Worm (Caenorhabditis elegans) whole organism, mixed stage, embryonic: ENCODE measurements around the gene wapl-1.

Source experiments
- M03D4.4 ChIP-seq: sonication (generic microtip); optimal IDR thresholded peaks from 2 replicates; lab custom pipeline; 2017; ENCODE audit warnings: mild to moderate bottlenecking, missing genetic modification characterization, missing compliant biosample characterization
- bed-3 ChIP-seq: fragments of 200-800 bp; sonication (Bioruptor generic); optimal IDR thresholded peaks from 3 replicates; lab custom pipeline; 2018; ENCODE audit warnings: mild to moderate bottlenecking, missing genetic modification characterization, moderate library complexity, missing compliant biosample characterization
- blmp-1 ChIP-seq: fragments of 150-350 bp; optimal IDR thresholded peaks from 2 replicates; lab custom pipeline; 2014; ENCODE audit warnings: missing biosample characterization, missing genetic modification characterization
- ceh-39 ChIP-seq: fragments of 150-350 bp; optimal IDR thresholded peaks from 2 replicates; lab custom pipeline; 2014; ENCODE audit warnings: missing biosample characterization, missing genetic modification characterization
- ceh-43 ChIP-seq: fragments of 200-800 bp; sonication (Bioruptor generic); optimal IDR thresholded peaks from 2 replicates; lab custom pipeline; 2018; ENCODE audit warnings: mild to moderate bottlenecking, missing genetic modification characterization, moderate library complexity, missing compliant biosample characterization
- ceh-83 ChIP-seq: fragments of 200-800 bp; sonication (Bioruptor generic); optimal IDR thresholded peaks from 2 replicates; lab custom pipeline; 2018; ENCODE audit warnings: mild to moderate bottlenecking, missing genetic modification characterization, missing compliant biosample characterization
- ces-1 ChIP-seq: fragments of 150-350 bp; optimal IDR thresholded peaks from 2 replicates; lab custom pipeline; 2014; ENCODE audit warnings: missing biosample characterization, missing genetic modification reagents, missing genetic modification characterization
- cnd-1 ChIP-seq: fragments of 200-800 bp; sonication (Bioruptor generic); optimal IDR thresholded peaks from 2 replicates; lab custom pipeline; 2018; ENCODE audit warnings: mild to moderate bottlenecking, missing genetic modification characterization, missing compliant biosample characterization
- drap-1 ChIP-seq: fragments of 200-800 bp; sonication (Bioruptor generic); optimal IDR thresholded peaks from 3 replicates; lab custom pipeline; 2018; ENCODE audit warnings: mild to moderate bottlenecking, missing genetic modification characterization, missing compliant biosample characterization
- elt-1 ChIP-seq: sonication (generic microtip); optimal IDR thresholded peaks from 2 replicates; lab custom pipeline; 2017; ENCODE audit warnings: missing genetic modification characterization, mild to moderate bottlenecking, missing compliant biosample characterization, antibody characterized with exemption, moderate library complexity, borderline replicate concordance; ENCODE audit not compliant: insufficient read depth
- elt-3 ChIP-seq: fragments of 150-350 bp; optimal IDR thresholded peaks from 2 replicates; lab custom pipeline; 2014; ENCODE audit warnings: missing biosample characterization, missing genetic modification characterization
- ham-2 ChIP-seq: fragments of 200-800 bp; sonication (Bioruptor generic); optimal IDR thresholded peaks from 2 replicates; lab custom pipeline; 2018; ENCODE audit warnings: mild to moderate bottlenecking, missing genetic modification characterization, missing compliant biosample characterization
- hlh-1 ChIP-seq: fragments of 150-350 bp; optimal IDR thresholded peaks from 2 replicates; lab custom pipeline; 2014; ENCODE audit warnings: missing biosample characterization, missing genetic modification reagents, missing genetic modification characterization
- lin-32 ChIP-seq: fragments of 200-800 bp; sonication (Bioruptor generic); optimal IDR thresholded peaks from 2 replicates; lab custom pipeline; 2018; ENCODE audit warnings: mild to moderate bottlenecking, missing genetic modification characterization, missing compliant biosample characterization
- lsy-2 ChIP-seq: fragments of 150-350 bp; optimal IDR thresholded peaks from 2 replicates; lab custom pipeline; 2014; ENCODE audit warnings: missing biosample characterization, missing genetic modification characterization
- mab-5 ChIP-seq: fragments of 150-350 bp; optimal IDR thresholded peaks from 2 replicates; lab custom pipeline; 2014; ENCODE audit warnings: missing biosample characterization, missing genetic modification characterization
- mep-1 ChIP-seq: fragments of 150-350 bp; optimal IDR thresholded peaks from 2 replicates; lab custom pipeline; 2017; ENCODE audit warnings: missing biosample characterization, missing genetic modification reagents, missing genetic modification characterization, inconsistent platforms
- nhr-12 ChIP-seq: fragments of 150-350 bp; optimal IDR thresholded peaks from 2 replicates; lab custom pipeline; 2014; ENCODE audit warnings: missing biosample characterization, missing genetic modification characterization
- nhr-2 ChIP-seq: fragments of 150-350 bp; optimal IDR thresholded peaks from 2 replicates; lab custom pipeline; 2014; ENCODE audit warnings: missing biosample characterization, missing genetic modification characterization
- nhr-237 ChIP-seq: fragments of 150-350 bp; optimal IDR thresholded peaks from 2 replicates; lab custom pipeline; 2014; ENCODE audit warnings: missing biosample characterization, missing genetic modification characterization
- nhr-28 ChIP-seq: fragments of 150-350 bp; optimal IDR thresholded peaks from 2 replicates; lab custom pipeline; 2014; ENCODE audit warnings: missing biosample characterization, missing genetic modification characterization
- nhr-76 ChIP-seq: sonication (generic microtip); optimal IDR thresholded peaks from 2 replicates; lab custom pipeline; 2017; ENCODE audit warnings: missing biosample characterization, missing genetic modification characterization
- sem-2 ChIP-seq: fragments of 200-800 bp; sonication (Bioruptor generic); optimal IDR thresholded peaks from 2 replicates; lab custom pipeline; 2018; ENCODE audit warnings: mild to moderate bottlenecking, missing genetic modification characterization, missing compliant biosample characterization
- sptf-1 ChIP-seq: sonication (generic microtip); optimal IDR thresholded peaks from 2 replicates; lab custom pipeline; 2017; ENCODE audit warnings: mild to moderate bottlenecking, missing genetic modification characterization, moderate library complexity, missing compliant biosample characterization
- tbx-8 ChIP-seq: fragments of 200-800 bp; sonication (Bioruptor generic); optimal IDR thresholded peaks from 2 replicates; lab custom pipeline; 2018; ENCODE audit warnings: mild to moderate bottlenecking, missing genetic modification characterization, moderate library complexity, missing compliant biosample characterization
- unc-120 ChIP-seq: sonication (generic microtip); optimal IDR thresholded peaks from 2 replicates; lab custom pipeline; 2017; ENCODE audit warnings: missing genetic modification characterization, missing compliant biosample characterization; ENCODE audit not compliant: poor library complexity, severe bottlenecking
- unc-39 ChIP-seq: fragments of 150-350 bp; optimal IDR thresholded peaks from 2 replicates; lab custom pipeline; 2014; ENCODE audit warnings: missing biosample characterization, missing genetic modification characterization
- unc-62 ChIP-seq: fragments of 150-350 bp; optimal IDR thresholded peaks from 2 replicates; lab custom pipeline; 2014; ENCODE audit warnings: missing biosample characterization, missing genetic modification reagents, missing genetic modification characterization
- ztf-11 ChIP-seq: fragments of 150-350 bp; optimal IDR thresholded peaks from 2 replicates; lab custom pipeline; 2014; ENCODE audit warnings: missing biosample characterization, missing genetic modification characterization

The wapl-1 gene

DNA sequence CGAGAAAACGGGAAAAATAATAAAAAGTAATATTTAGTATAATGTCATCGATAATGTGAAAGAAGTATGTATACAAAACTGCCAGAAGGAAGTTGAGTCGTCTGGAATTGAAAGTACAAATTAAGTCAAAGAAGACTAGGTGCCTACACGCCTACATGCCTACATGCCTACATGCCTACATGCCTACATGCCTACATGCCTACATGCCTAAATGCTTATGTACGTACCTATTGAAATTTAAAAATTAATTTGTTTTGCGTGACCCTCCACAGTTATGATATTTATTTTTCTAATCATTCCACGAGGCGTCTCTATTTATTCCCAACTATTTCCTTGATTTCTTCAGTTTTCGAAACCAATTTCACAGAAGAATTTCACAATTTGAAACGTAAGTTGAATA is 15.6 kb downstream of the wapl-1 start, which contains the start of the genes str-185 and R08C7.5:
str-185 (minus strand) TSS at position 101 of the 400 bp plus-strand sequence.
R08C7.5 (plus strand) TSS at position 329 of the 400 bp plus-strand sequence.
- TF ChIP-seq hlh-1 (tag; lab: Kevin White, UChicago), result no peak
- TF ChIP-seq nhr-28 (tag; lab: Kevin White, UChicago), result no peak
- TF ChIP-seq ztf-11 (tag; lab: Kevin White, UChicago), result no peak
- TF ChIP-seq nhr-12 (tag; lab: Kevin White, UChicago), result no peak
- TF ChIP-seq mab-5, result no peak
- no peak for TF ChIP-seq cnd-1 (tag; lab: Kevin White, UChicago)

DNA sequence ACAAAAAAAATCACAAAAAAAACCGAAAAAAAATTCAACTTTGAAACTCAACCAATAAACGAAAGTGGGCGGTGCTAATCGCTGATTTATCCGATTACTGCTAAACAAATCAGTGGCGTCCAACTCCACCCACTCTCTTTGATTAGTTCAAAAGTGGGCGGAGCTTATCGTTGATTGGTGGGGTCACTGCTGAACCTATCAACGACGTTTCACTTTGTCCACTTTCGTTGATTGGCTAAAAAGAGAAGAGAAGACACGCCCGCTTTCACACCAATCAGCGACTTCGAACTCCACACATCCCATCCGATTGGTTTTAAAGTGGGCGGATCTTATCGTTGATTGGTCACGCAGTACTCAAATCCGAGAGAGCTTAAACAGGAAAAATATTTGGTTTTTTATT is 21.7 kb downstream of the wapl-1 start:
- TF ChIP-seq lin-32 (GFP tag; lab: Kevin White, UChicago), result no peak
- no peak for TF ChIP-seq ces-1
- no peak for TF ChIP-seq M03D4.4 (tag; lab: Kevin White, UChicago)
- TF ChIP-seq ham-2 (GFP tag; lab: Kevin White, UChicago), result no peak
- no peak for TF ChIP-seq elt-1 (tag; lab: Kevin White, UChicago)
- no peak for TF ChIP-seq bed-3 (GFP tag; lab: Kevin White, UChicago)
- TF ChIP-seq ceh-39 (tag; lab: Kevin White, UChicago), result no peak
- TF ChIP-seq nhr-12 (tag; lab: Kevin White, UChicago), result no peak
- TF ChIP-seq mep-1 (tag; lab: Kevin White, UChicago), result no peak
- no peak for TF ChIP-seq nhr-237 (tag; lab: Kevin White, UChicago)
- TF ChIP-seq drap-1 (GFP tag; lab: Kevin White, UChicago), result no peak
- TF ChIP-seq blmp-1 (tag; lab: Kevin White, UChicago), result no peak
- no peak for TF ChIP-seq cnd-1 (tag; lab: Kevin White, UChicago)

DNA sequence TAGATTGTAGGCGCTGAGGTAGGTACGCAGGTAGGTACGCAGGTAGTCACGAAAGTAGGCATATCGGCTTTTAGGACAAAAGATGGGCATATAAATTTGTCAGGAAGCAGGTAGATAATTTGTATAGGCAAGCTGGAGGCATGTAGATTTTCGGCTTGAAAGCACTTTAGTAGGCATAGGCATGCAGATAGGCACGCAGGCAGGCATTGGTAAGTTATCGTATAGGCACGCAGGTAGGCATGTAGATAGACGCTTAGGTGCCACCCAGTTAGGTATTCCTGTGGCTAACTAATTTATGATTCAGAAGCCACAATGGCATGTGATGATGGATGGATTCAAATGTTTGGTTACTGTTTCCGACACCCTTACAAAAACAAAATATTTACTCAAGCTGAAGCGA is 22.5 kb downstream of the wapl-1 start:
- TF ChIP-seq drap-1 (GFP tag; lab: Kevin White, UChicago) (no peak), nhr-28 (tag; lab: Kevin White, UChicago) (no peak), unc-39 (no peak), bed-3 (GFP tag; lab: Kevin White, UChicago) (no peak), unc-62 (no peak), elt-3 (tag; lab: Kevin White, UChicago) (no peak), nhr-12 (tag; lab: Kevin White, UChicago) (no peak), sptf-1 (no peak), ceh-39 (tag; lab: Kevin White, UChicago) (no peak), mab-5 (no peak), ceh-43 (GFP tag; lab: Kevin White, UChicago) (no peak), ham-2 (GFP tag; lab: Kevin White, UChicago) (no peak), blmp-1 (tag; lab: Kevin White, UChicago) (no peak)

DNA sequence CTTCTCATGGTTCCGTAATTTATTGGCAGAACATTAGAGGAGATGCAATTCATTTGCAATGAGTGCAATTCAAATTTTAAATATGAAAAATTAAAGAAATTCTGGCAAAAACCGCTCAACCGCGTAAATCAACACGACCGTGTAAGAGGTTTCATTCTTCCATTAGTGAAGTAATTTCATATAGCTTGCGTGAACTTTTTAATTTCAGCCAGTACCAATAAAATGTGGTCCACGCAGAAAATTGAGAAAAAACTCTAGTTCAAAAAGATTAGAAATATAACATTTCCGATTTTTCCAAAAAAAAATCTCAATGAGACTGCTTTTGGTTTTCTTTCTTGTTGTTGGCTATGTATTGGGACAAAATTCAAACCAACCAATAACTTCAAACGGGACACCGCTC is 23.5 kb downstream of the wapl-1 start, which contains the start of gene clec-175:
clec-175 (plus strand) TSS at position 301 of the 400 bp plus-strand sequence.
- TF ChIP-seq blmp-1 (tag; lab: Kevin White, UChicago) (no peak), sem-2 (GFP tag; lab: Kevin White, UChicago) (no peak), ces-1 (no peak)

DNA sequence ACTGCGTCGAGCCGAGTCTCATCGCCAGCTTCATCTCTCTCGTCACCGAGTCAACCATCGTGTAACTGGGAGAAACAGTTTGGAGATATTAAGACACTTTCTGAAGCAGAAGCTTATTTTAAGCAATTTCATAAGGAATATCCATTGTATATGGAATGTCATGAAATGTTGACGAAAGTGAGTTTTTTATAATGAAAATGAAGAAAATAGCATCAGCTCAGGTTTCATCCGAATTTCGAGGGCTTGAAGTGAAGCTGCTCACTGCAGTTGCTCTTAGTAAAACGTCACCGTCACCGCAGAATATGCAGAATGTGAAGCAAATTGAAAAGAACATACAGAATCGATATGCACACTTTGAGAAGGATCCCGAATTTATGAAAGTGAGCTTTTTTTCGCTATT is 32.4 kb downstream of the wapl-1 start:
- no peak for TF ChIP-seq nhr-76 (tag; lab: Kevin White, UChicago)
- no peak for TF ChIP-seq nhr-237 (tag; lab: Kevin White, UChicago)
- TF ChIP-seq nhr-12 (tag; lab: Kevin White, UChicago), result no peak
- no peak for TF ChIP-seq lsy-2 (tag; lab: Kevin White, UChicago)
- TF ChIP-seq blmp-1 (tag; lab: Kevin White, UChicago), result no peak
- TF ChIP-seq ces-1, result no peak
- TF ChIP-seq unc-120 (tag; lab: Kevin White, UChicago), result no peak
- no peak for TF ChIP-seq ceh-83 (GFP tag; lab: Kevin White, UChicago)
- no peak for TF ChIP-seq tbx-8
- TF ChIP-seq ztf-11 (tag; lab: Kevin White, UChicago), result no peak
- TF ChIP-seq nhr-28 (tag; lab: Kevin White, UChicago), result no peak
- TF ChIP-seq hlh-1 (tag; lab: Kevin White, UChicago), result no peak
- TF ChIP-seq unc-62, result no peak
- TF ChIP-seq bed-3 (GFP tag; lab: Kevin White, UChicago), result no peak
- no peak for TF ChIP-seq nhr-2 (tag; lab: Kevin White, UChicago)
- TF ChIP-seq sptf-1, result no peak
